Worm (Caenorhabditis elegans): ENCODE measurements around the gene mps-4.

DNA sequence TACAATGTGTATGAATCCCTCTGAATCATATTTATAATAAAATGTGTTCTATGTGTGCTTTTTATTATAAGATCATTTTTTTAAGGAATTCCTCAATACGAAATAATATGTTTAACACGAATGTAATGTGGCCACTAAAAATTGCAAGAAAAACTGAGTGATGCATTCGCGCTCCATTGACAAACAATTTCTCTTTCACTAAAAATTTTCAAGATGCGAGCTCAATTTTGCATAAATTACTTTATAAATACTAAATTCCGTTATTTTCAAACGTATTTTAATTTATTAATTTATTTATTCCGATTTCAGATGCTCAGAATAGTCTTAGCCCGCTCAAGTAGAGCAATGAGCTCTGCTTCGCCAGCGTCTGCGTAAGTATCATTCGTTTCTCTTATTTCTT is 5.8 kb downstream of the mps-4 start, which contains the start of gene mrps-9:
- TF ChIP-seq ama-1 (optimal IDR thresholded peaks at IDR 0.05) = no peak
- no peak for TF ChIP-seq hmbx-1 (tag; optimal IDR thresholded peaks at IDR 0.05)
- no peak for TF ChIP-seq aly-1 (tag; optimal IDR thresholded peaks at IDR 0.05)
- no peak for TF ChIP-seq tbx-11 (GFP tag; IDR thresholded peaks at IDR 0.05)
- TF ChIP-seq flt-1 (GFP tag; IDR thresholded peaks at IDR 0.05) = no peak
- no peak for TF ChIP-seq pes-1 (GFP tag; IDR thresholded peaks at IDR 0.05)
- TF ChIP-seq tra-4 (tag; optimal IDR thresholded peaks at IDR 0.05) = no peak
- no peak for TF ChIP-seq ceh-36 (tag; optimal IDR thresholded peaks at IDR 0.05)
